Fruit fly (Drosophila melanogaster): ENCODE results near the gene ERp44.

Gene ERp44

dm6 chrX:16275854-16276338 lies 21.6 kb downstream of the ERp44 start, which contains the start of the genes kat80 and Prosalpha4 (continued):
- peak; percentile 27 for TF ChIP-seq CG10543 (GFP tag; optimal IDR thresholded peaks at IDR 0.05)
- peak; percentile 45 for TF ChIP-seq Meics (GFP tag; optimal IDR thresholded peaks at IDR 0.05)
- TF ChIP-seq CG17359 (tag; optimal IDR thresholded peaks at IDR 0.05), result peak; percentile 18
- TF ChIP-seq Pdp1 (GFP tag; optimal IDR thresholded peaks at IDR 0.05), result peak in 1 of 2 experiments; percentile 10
- no peak for TF ChIP-seq fd64A (GFP tag; optimal IDR thresholded peaks at IDR 0.05)
- TF ChIP-seq CG7963 (GFP tag; IDR thresholded peaks at IDR 0.05; ENCODE audit: partially characterized antibody), result peak; percentile 39; the same call in 1 of the 3 replicates
- TF ChIP-seq odd (GFP tag; optimal IDR thresholded peaks at IDR 0.05), result no peak
- no peak for TF ChIP-seq CG11398 (GFP tag; optimal IDR thresholded peaks at IDR 0.05)
- no peak for TF ChIP-seq Trl (optimal IDR thresholded peaks at IDR 0.05)
- TF ChIP-seq Trl (GFP tag; optimal IDR thresholded peaks at IDR 0.05), result no peak
- peak; percentile 32; the same call in 1 of the 2 replicates for TF ChIP-seq CG14441 (GFP tag; IDR thresholded peaks at IDR 0.05)
- peak; percentile 29 for TF ChIP-seq CG4424 (GFP tag; optimal IDR thresholded peaks at IDR 0.05)
- 0 out of 2 replicates have a peak, but pooled peaks have one; percentile 23 for TF ChIP-seq Rfx (GFP tag; IDR thresholded peaks at IDR 0.05)
- peak in 1 of 2 experiments; percentile 10 for TF ChIP-seq Hr51 (GFP tag; optimal IDR thresholded peaks at IDR 0.05)
- TF ChIP-seq sqz (GFP tag; optimal IDR thresholded peaks at IDR 0.05), result peak; percentile 18
- TF ChIP-seq Dek (tag; optimal IDR thresholded peaks at IDR 0.05), result peak; percentile 49

dm6 chrX:16275168-16275853 lies 22.2 kb downstream of the ERp44 start:
- TF ChIP-seq YL-1 (GFP tag; optimal IDR thresholded peaks at IDR 0.05), result peak; percentile 43
- TF ChIP-seq insv (GFP tag; optimal IDR thresholded peaks at IDR 0.05), result peak in 1 of 2 experiments; percentile 57
- TF ChIP-seq crp (GFP tag; optimal IDR thresholded peaks at IDR 0.05), result peak in 1 of 2 experiments; percentile 64
- peak; percentile 89 for TF ChIP-seq cg (GFP tag; optimal IDR thresholded peaks at IDR 0.05)
- TF ChIP-seq Pdp1 (GFP tag; optimal IDR thresholded peaks at IDR 0.05), result peak in 1 of 2 experiments; percentile 38
- peak; percentile 34 for TF ChIP-seq kah (GFP tag; optimal IDR thresholded peaks at IDR 0.05)
- no peak for TF ChIP-seq Lim3 (GFP tag; IDR thresholded peaks at IDR 0.05)
- peak; percentile 60 for TF ChIP-seq MESR4 (GFP tag; optimal IDR thresholded peaks at IDR 0.05)
- TF ChIP-seq chinmo (GFP tag; IDR thresholded peaks at IDR 0.05; ENCODE audit: partially characterized antibody), result 0 out of 4 replicates have a peak, but pooled peaks have one; percentile 14
- TF ChIP-seq CG34376 (GFP tag; optimal IDR thresholded peaks at IDR 0.05), result peak; percentile 0
- no peak for TF ChIP-seq pros (GFP tag; optimal IDR thresholded peaks at IDR 0.05)
- TF ChIP-seq fru (optimal IDR thresholded peaks at IDR 0.05), result no peak
- peak; percentile 93 for TF ChIP-seq Elba2 (GFP tag; optimal IDR thresholded peaks at IDR 0.05)
- TF ChIP-seq hb (GFP tag; IDR thresholded peaks at IDR 0.05; ENCODE audit: partially characterized antibody), result no peak
- peak; percentile 28 for TF ChIP-seq bbx (GFP tag; IDR thresholded peaks at IDR 0.05; ENCODE audit: partially characterized antibody)
- TF ChIP-seq CG4820 (GFP tag; optimal IDR thresholded peaks at IDR 0.05), result no peak
- TF ChIP-seq CG5180 (GFP tag; optimal IDR thresholded peaks at IDR 0.05), result peak; percentile 58
- no peak for TF ChIP-seq Dbx (GFP tag; IDR thresholded peaks at IDR 0.05)
- no peak for TF ChIP-seq mld (GFP tag; IDR thresholded peaks at IDR 0.05; ENCODE audit: partially characterized antibody)
- TF ChIP-seq vnd (GFP tag; IDR thresholded peaks at IDR 0.05; ENCODE audit: partially characterized antibody), result no peak
- TF ChIP-seq sens (GFP tag), result peak; percentile 83
- no peak for TF ChIP-seq gfzf (GFP tag; optimal IDR thresholded peaks at IDR 0.05)

Data from whole organism, embryonic.